Worm (Caenorhabditis elegans): ENCODE data around the gene str-145.

DNA sequence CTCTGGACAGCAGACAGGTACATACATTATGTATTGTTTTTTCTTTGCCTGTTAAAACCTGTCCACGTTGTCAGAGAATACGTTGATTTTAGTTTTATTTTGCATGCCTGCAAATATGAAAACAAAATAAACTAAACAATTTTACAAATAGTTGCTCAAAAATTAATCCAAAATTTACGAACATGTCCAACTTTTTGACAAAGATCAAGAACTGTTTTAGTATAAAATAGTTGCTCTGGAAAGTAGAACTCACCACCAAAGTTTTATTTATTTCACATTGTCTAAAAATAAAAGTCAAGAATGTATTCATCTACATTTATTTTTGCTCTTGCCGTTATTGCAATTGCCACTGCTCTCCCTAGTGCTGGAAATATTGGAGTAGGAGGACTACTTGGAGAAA is 6.3 kb upstream of the str-145 start, which contains the start of gene srlf-16:
- no peak for TF ChIP-seq ama-1 (optimal IDR thresholded peaks at IDR 0.05)
- TF ChIP-seq zip-4 (GFP tag; optimal IDR thresholded peaks at IDR 0.05), result no peak
- TF ChIP-seq isw-1 (GFP tag; IDR thresholded peaks at IDR 0.05), result no peak
- TF ChIP-seq lin-39 (tag; optimal IDR thresholded peaks at IDR 0.05), result no peak
- TF ChIP-seq jun-1 (tag; optimal IDR thresholded peaks at IDR 0.05), result no peak
- TF ChIP-seq dpl-1 (GFP tag; optimal IDR thresholded peaks at IDR 0.05), result no peak
